Worm (Caenorhabditis elegans): ENCODE results near the gene T20D3.14.

DNA sequence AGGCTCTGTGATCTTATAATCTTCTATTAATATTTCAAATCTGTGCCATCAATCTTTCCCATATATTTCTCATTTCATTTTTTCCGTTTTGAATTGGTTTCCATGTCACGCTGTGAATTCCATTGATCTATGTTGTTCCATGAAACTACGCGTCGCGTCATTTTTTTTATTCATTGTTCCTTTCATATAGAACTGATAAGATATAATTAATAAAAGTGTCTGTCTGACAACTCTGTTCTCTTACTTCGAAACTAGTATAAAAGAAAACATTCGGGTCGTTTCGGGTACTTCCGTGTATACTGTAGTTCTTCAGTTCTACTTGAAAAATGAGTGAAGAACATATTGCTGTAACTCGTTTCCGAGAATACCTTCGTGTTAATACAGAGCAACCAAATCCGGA is 38.8 kb upstream of the T20D3.14 start, which contains the start of gene C10C5.3:
- TF ChIP-seq ama-1 (optimal IDR thresholded peaks at IDR 0.05) (no peak), hnd-1 (tag; optimal IDR thresholded peaks at IDR 0.05) (no peak), flt-1 (GFP tag; IDR thresholded peaks at IDR 0.05) (no peak), scrt-1 (GFP tag; IDR thresholded peaks at IDR 0.05) (no peak), F13C5.2 (tag; optimal IDR thresholded peaks at IDR 0.05) (no peak), tbx-11 (GFP tag; IDR thresholded peaks at IDR 0.05) (no peak), ceh-13 (GFP tag; optimal IDR thresholded peaks at IDR 0.05) (no peak)

Data from whole organism, early embryonic.